Worm (Caenorhabditis elegans) whole organism, early embryonic: ENCODE results near the gene C28C12.11.

Source experiments
- B0310.2 ChIP-seq: sonication (generic microtip); optimal IDR thresholded peaks from 2 replicates; lab custom pipeline; 2016; ENCODE audit warnings: mild to moderate bottlenecking, missing genetic modification characterization, missing compliant biosample characterization
- F13C5.2 ChIP-seq: sonication (generic microtip); optimal IDR thresholded peaks from 2 replicates; lab custom pipeline; 2017; ENCODE audit warnings: mild to moderate bottlenecking, missing genetic modification characterization, inconsistent platforms, missing compliant biosample characterization
- aly-1 ChIP-seq: sonication (generic microtip); optimal IDR thresholded peaks from 2 replicates; lab custom pipeline; 2016; ENCODE audit warnings: missing genetic modification characterization, missing compliant biosample characterization
- ama-1 ChIP-seq: fragments of 150-350 bp; optimal IDR thresholded peaks from 2 replicates; lab custom pipeline; 2014
- ceh-13 ChIP-seq: fragments of 200-800 bp; sonication (Bioruptor generic); optimal IDR thresholded peaks from 2 replicates; lab custom pipeline; 2018; ENCODE audit warnings: mild to moderate bottlenecking, missing genetic modification characterization, missing compliant biosample characterization
- ceh-36 ChIP-seq: sonication (generic microtip); optimal IDR thresholded peaks from 2 replicates; lab custom pipeline; 2016; ENCODE audit warnings: missing genetic modification characterization, inconsistent platforms, missing compliant biosample characterization
- ets-7 ChIP-seq: sonication (generic microtip); optimal IDR thresholded peaks from 2 replicates; lab custom pipeline; 2016; ENCODE audit warnings: missing genotype, missing genetic modification characterization, missing compliant biosample characterization
- flt-1 ChIP-seq: fragments of 200-800 bp; sonication (Bioruptor generic); IDR thresholded peaks from 2 replicates; pipeline ENCODE4 v1.3.6; 2022; ENCODE audit warnings: missing genetic modification characterization, missing compliant biosample characterization
- hmbx-1 ChIP-seq: sonication (generic microtip); optimal IDR thresholded peaks from 2 replicates; lab custom pipeline; 2016; ENCODE audit warnings: mild to moderate bottlenecking, missing genetic modification characterization, missing compliant biosample characterization
- hmg-4 ChIP-seq: fragments of 200-800 bp; sonication (Bioruptor generic); optimal IDR thresholded peaks from 2 replicates; lab custom pipeline; 2018; ENCODE audit warnings: mild to moderate bottlenecking, missing genetic modification characterization, missing compliant biosample characterization
- hnd-1 ChIP-seq: sonication (generic microtip); optimal IDR thresholded peaks from 2 replicates; lab custom pipeline; 2016; ENCODE audit warnings: missing genetic modification characterization, missing compliant biosample characterization
- pes-1 ChIP-seq: fragments of 200-800 bp; sonication (Bioruptor generic); IDR thresholded peaks from 2 replicates; pipeline ENCODE4 v1.3.6; 2022; ENCODE audit warnings: missing genetic modification reagents, missing genetic modification characterization, missing compliant biosample characterization
- scrt-1 ChIP-seq: fragments of 200-800 bp; sonication (Bioruptor generic); IDR thresholded peaks from 2 replicates; pipeline ENCODE4 v1.3.6; 2022; ENCODE audit warnings: missing genetic modification characterization, missing compliant biosample characterization
- sea-1 ChIP-seq: fragments of 200-800 bp; sonication (Bioruptor generic); conservative IDR thresholded peaks from 2 replicates; pipeline ENCODE4 v1.3.6; 2022; ENCODE audit warnings: missing genetic modification characterization, missing compliant biosample characterization
- tbx-11 ChIP-seq: fragments of 200-800 bp; sonication (Bioruptor generic); IDR thresholded peaks from 2 replicates; pipeline ENCODE4 v1.3.6; 2022; ENCODE audit warnings: missing genetic modification characterization, missing compliant biosample characterization
- tbx-37 ChIP-seq: fragments of 200-800 bp; sonication (Bioruptor generic); conservative IDR thresholded peaks from 2 replicates; pipeline ENCODE4 v1.3.6; 2022; ENCODE audit warnings: missing genetic modification reagents, missing genetic modification characterization, missing compliant biosample characterization
- tra-4 ChIP-seq: sonication (generic microtip); optimal IDR thresholded peaks from 2 replicates; lab custom pipeline; 2017; ENCODE audit warnings: missing genetic modification characterization, missing compliant biosample characterization

C28C12.11 gene

DNA sequence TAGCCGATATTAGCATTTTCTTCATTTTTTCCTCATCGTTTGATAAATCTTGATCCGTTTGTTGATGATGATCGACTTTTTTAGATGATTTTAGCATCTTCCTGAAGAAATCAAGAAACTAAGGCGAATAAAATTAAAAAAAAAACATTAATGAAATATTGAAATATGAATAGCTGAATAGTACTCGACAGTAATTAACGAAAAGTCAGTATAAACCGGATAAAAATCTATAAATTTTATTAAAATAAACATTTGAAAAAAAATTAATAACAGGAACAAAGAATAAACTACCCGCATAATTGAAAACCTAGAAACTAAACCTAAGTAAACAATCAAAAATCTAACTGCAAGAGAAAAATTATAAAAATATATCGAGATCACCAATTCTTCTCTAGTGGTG is 22.4 kb downstream of the C28C12.11 start, which contains the start of gene C28C12.12:
Gene C28C12.12 (minus strand): TSS at position 101 of the 400 bp plus-strand sequence.
- TF ChIP-seq ets-7 (no peak), ceh-13 (no peak)

- TF ChIP-seq tra-4 (tag; lab: Kevin White, UChicago) (no peak), B0310.2 (tag; lab: Kevin White, UChicago) (no peak), ets-7 (no peak), F13C5.2 (tag; lab: Kevin White, UChicago) (no peak), tbx-37 (peak; percentile 54; the same call in 1 of the 2 replicates)
These were observed 25.0 kb downstream of the C28C12.11 start, which contains the start of the genes acdh-13 and mesp-1 for ce11 chrIV:8498773-8499360. Gene acdh-13, minus strand, starts transcription at chrIV:8498823. Gene mesp-1, plus strand, starts transcription at chrIV:8499310.

- TF ChIP-seq tra-4 (tag; lab: Kevin White, UChicago) (no peak), hnd-1 (tag; lab: Kevin White, UChicago) (no peak), flt-1 (GFP tag; lab: Robert Waterston, UW) (no peak), tbx-37 (no peak)
These were observed 26.1 kb downstream of the C28C12.11 start for ce11 chrIV:8499956-8500355.

DNA sequence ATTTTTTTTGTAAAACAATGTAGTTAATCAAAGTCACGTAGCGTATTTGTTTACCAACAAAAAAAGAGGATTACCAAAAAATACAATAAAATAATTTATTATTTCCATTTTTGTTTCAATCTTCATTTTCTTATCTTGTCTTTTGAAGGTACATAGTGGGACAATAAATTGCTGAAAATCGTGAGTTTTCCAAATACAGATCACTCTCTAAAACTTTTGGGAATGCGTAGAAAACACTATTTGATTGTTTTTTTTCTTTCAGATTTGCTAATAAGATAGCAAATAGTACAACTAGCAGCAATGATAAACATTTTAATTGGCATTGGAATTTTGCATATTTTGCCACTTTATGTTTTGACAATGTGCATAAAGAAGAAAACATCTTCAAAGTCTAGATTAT is 27.5 kb downstream of the C28C12.11 start, which contains the start of gene C28C12.1:
Gene C28C12.1 (plus strand): TSS at position 301 of the 400 bp plus-strand sequence.
- TF ChIP-seq tbx-11 (GFP tag; lab: Robert Waterston, UW) (no peak), hmg-4 (GFP tag; lab: Kevin White, UChicago) (no peak), ets-7 (no peak), F13C5.2 (tag; lab: Kevin White, UChicago) (no peak), ama-1 (lab: Kevin White, UChicago) (no peak), B0310.2 (tag; lab: Kevin White, UChicago) (no peak)

ce11 chrIV:8506034-8506433 is 32.2 kb downstream of the C28C12.11 start:
- TF ChIP-seq aly-1 (tag; lab: Kevin White, UChicago) (no peak), tbx-37 (no peak), pes-1 (no peak), flt-1 (GFP tag; lab: Robert Waterston, UW) (no peak), hmg-4 (GFP tag; lab: Kevin White, UChicago) (no peak), B0310.2 (tag; lab: Kevin White, UChicago) (no peak), hnd-1 (tag; lab: Kevin White, UChicago) (no peak), ceh-36 (tag; lab: Kevin White, UChicago) (no peak), hmbx-1 (tag; lab: Kevin White, UChicago) (no peak), F13C5.2 (tag; lab: Kevin White, UChicago) (no peak), tra-4 (tag; lab: Kevin White, UChicago) (no peak), ets-7 (no peak), tbx-11 (GFP tag; lab: Robert Waterston, UW) (no peak), ceh-13 (no peak), ama-1 (lab: Kevin White, UChicago) (no peak), sea-1 (no peak), scrt-1 (GFP tag; lab: Robert Waterston, UW) (no peak)

DNA sequence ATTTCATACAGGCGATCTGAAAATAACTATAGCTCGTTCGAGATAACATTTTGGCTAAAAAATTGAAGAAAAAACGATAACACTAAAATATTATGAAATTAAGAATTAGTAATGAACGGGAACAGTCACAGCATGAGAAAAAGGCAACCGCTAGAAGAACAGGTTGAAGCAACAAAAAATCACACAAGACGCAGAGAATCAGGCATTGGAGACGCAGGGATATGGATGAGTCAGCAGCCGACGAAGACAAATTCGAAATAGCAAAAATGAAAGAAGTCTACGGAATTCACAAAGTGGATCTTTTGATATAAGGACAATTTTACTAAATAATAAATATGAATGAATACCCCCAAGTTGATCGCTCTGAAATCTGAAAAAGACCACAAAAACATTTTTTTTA is 36.7 kb downstream of the C28C12.11 start, which contains the start of gene tag-77:
Gene tag-77 (minus strand): TSS at position 15 of the 400 bp plus-strand sequence.
- TF ChIP-seq scrt-1 (GFP tag; lab: Robert Waterston, UW): no peak
- TF ChIP-seq tra-4 (tag; lab: Kevin White, UChicago): no peak
- no peak for TF ChIP-seq pes-1
- no peak for TF ChIP-seq ceh-36 (tag; lab: Kevin White, UChicago)
- no peak for TF ChIP-seq hmg-4 (GFP tag; lab: Kevin White, UChicago)
- TF ChIP-seq ama-1 (lab: Kevin White, UChicago): no peak
- TF ChIP-seq tbx-37: no peak
- no peak for TF ChIP-seq F13C5.2 (tag; lab: Kevin White, UChicago)
- TF ChIP-seq ets-7: no peak
- no peak for TF ChIP-seq aly-1 (tag; lab: Kevin White, UChicago)
- TF ChIP-seq B0310.2 (tag; lab: Kevin White, UChicago): no peak
- no peak for TF ChIP-seq flt-1 (GFP tag; lab: Robert Waterston, UW)
- no peak for TF ChIP-seq hmbx-1 (tag; lab: Kevin White, UChicago)

- TF ChIP-seq sea-1: no peak
- TF ChIP-seq hnd-1 (tag; lab: Kevin White, UChicago): no peak
- no peak for TF ChIP-seq ama-1 (lab: Kevin White, UChicago)
- TF ChIP-seq ceh-13: no peak
- no peak for TF ChIP-seq aly-1 (tag; lab: Kevin White, UChicago)
- TF ChIP-seq B0310.2 (tag; lab: Kevin White, UChicago): no peak
- no peak for TF ChIP-seq hmg-4 (GFP tag; lab: Kevin White, UChicago)
- TF ChIP-seq tbx-11 (GFP tag; lab: Robert Waterston, UW): no peak
- TF ChIP-seq scrt-1 (GFP tag; lab: Robert Waterston, UW): no peak
These were observed 37.2 kb downstream of the C28C12.11 start, which contains the start of gene mes-6 for ce11 chrIV:8511056-8511455. Gene mes-6, plus strand, starts transcription at chrIV:8511284.

- TF ChIP-seq hnd-1 (tag; lab: Kevin White, UChicago): no peak
These were observed 38.8 kb downstream of the C28C12.11 start, which contains the start of gene C09G4.4 for ce11 chrIV:8512679-8513078. Gene C09G4.4, plus strand, starts transcription at chrIV:8512979.
